Fruit fly (Drosophila melanogaster) whole organism, embryonic: ENCODE results near the gene IntS14.
A peak's percentile ranks its signal among the peaks of the same experiment; 100 is the strongest.

Experiments
- Ada2b ChIP-seq: fragments of 200-800 bp; sonication (Bioruptor generic); IDR thresholded peaks from 2 replicates; pipeline ENCODE4 v1.3.6; 2022; ENCODE audit warnings: missing biosample characterization, missing genetic modification characterization
- B-H1 ChIP-seq: fragments of 200-800 bp; sonication (Bioruptor generic); IDR thresholded peaks from 3 replicates; pipeline ENCODE4 v1.3.6; 2022; ENCODE audit warnings: missing biosample characterization, missing genetic modification characterization
- CG11093 ChIP-seq: fragments of 200-800 bp; sonication (Bioruptor generic); IDR thresholded peaks from 3 replicates; pipeline ENCODE4 v1.3.6; 2022; ENCODE audit warnings: missing biosample characterization, missing genetic modification characterization
- CG11247 ChIP-seq: fragments of 200-800 bp; sonication (Bioruptor generic); IDR thresholded peaks from 2 replicates; pipeline ENCODE4 v1.3.6; 2022; ENCODE audit warnings: missing biosample characterization, missing genetic modification characterization
- CG11504 ChIP-seq: fragments of 200-800 bp; sonication (Bioruptor generic); optimal IDR thresholded peaks from 3 replicates; lab custom pipeline; 2019; ENCODE audit warnings: missing biosample characterization, mild to moderate bottlenecking, missing genetic modification characterization, moderate library complexity
- CG1233 ChIP-seq: fragments of 200-800 bp; sonication (Bioruptor generic); optimal IDR thresholded peaks from 4 replicates; lab custom pipeline; 2018; ENCODE audit warnings: missing biosample characterization, mild to moderate bottlenecking, missing genetic modification characterization
- CG14710 ChIP-seq: fragments of 200-800 bp; sonication (Bioruptor generic); optimal IDR thresholded peaks from 3 replicates; lab custom pipeline; 2019; ENCODE audit warnings: missing biosample characterization, mild to moderate bottlenecking, missing genetic modification characterization, moderate library complexity
- CG1529 ChIP-seq: fragments of 200-800 bp; sonication (Bioruptor generic); optimal IDR thresholded peaks from 3 replicates; lab custom pipeline; 2018; ENCODE audit warnings: missing biosample characterization, missing genetic modification characterization
- CG15514 ChIP-seq: fragments of 200-800 bp; sonication (Bioruptor generic); optimal IDR thresholded peaks from 3 replicates; lab custom pipeline; 2017; ENCODE audit warnings: missing biosample characterization, missing genetic modification characterization, mild to moderate bottlenecking, moderate library complexity, missing genetic modification reagents
- CG1603 ChIP-seq: fragments of 200-800 bp; sonication (Bioruptor generic); optimal IDR thresholded peaks from 2 replicates; lab custom pipeline; 2019; ENCODE audit warnings: missing biosample characterization, mild to moderate bottlenecking, missing genetic modification characterization, moderate library complexity
- CG2202 ChIP-seq: fragments of 200-800 bp; sonication (Bioruptor generic); optimal IDR thresholded peaks from 2 replicates; lab custom pipeline; 2018; ENCODE audit warnings: missing biosample characterization, mild to moderate bottlenecking, missing genetic modification characterization
- CG30403 ChIP-seq: fragments of 200-800 bp; sonication (Bioruptor generic); optimal IDR thresholded peaks from 3 replicates; lab custom pipeline; 2016; ENCODE audit warnings: missing biosample characterization, missing genetic modification characterization
- CG31388 ChIP-seq: fragments of 200-800 bp; sonication (Bioruptor generic); optimal IDR thresholded peaks from 2 replicates; lab custom pipeline; 2016; ENCODE audit warnings: missing biosample characterization, missing genetic modification characterization
- CG32767 ChIP-seq: fragments of 200-800 bp; sonication (Bioruptor generic); IDR thresholded peaks from 2 replicates; pipeline ENCODE4 v1.3.6; 2022; ENCODE audit warnings: missing biosample characterization, missing genetic modification characterization
- CG33557 ChIP-seq: fragments of 200-800 bp; sonication (Bioruptor generic); optimal IDR thresholded peaks from 2 replicates; lab custom pipeline; 2019; ENCODE audit warnings: missing biosample characterization, mild to moderate bottlenecking, missing genetic modification characterization, moderate library complexity
- CG34224 ChIP-seq: fragments of 200-800 bp; sonication (Bioruptor generic); IDR thresholded peaks from 3 replicates; pipeline ENCODE4 v1.3.6; 2022; ENCODE audit warnings: missing biosample characterization, missing genetic modification characterization; ENCODE audit not compliant: partially characterized antibody
- CG34422 ChIP-seq: fragments of 200-800 bp; sonication (Bioruptor generic); IDR thresholded peaks from 3 replicates; pipeline ENCODE4 v1.3.6; 2022; ENCODE audit warnings: missing biosample characterization, missing genetic modification characterization
- CG6689 ChIP-seq: fragments of 200-800 bp; sonication (Bioruptor generic); IDR thresholded peaks from 2 replicates; pipeline ENCODE4 v1.3.6; 2022; ENCODE audit warnings: missing biosample characterization, missing genetic modification characterization
- CG6854 ChIP-seq: fragments of 200-800 bp; sonication (Bioruptor generic); optimal IDR thresholded peaks from 3 replicates; lab custom pipeline; 2017; ENCODE audit warnings: missing biosample characterization, mild to moderate bottlenecking, missing genetic modification characterization
- CG7928 ChIP-seq: fragments of 200-800 bp; sonication (Bioruptor generic); optimal IDR thresholded peaks from 2 replicates; lab custom pipeline; 2017; ENCODE audit warnings: missing biosample characterization, mild to moderate bottlenecking, missing genetic modification characterization
- CG9609 ChIP-seq: fragments of 200-800 bp; sonication (Bioruptor generic); optimal IDR thresholded peaks from 3 replicates; lab custom pipeline; 2016; ENCODE audit warnings: missing biosample characterization, missing genetic modification characterization
- CrebB ChIP-seq: fragments of 200-800 bp; sonication (Bioruptor generic); optimal IDR thresholded peaks from 3 replicates; lab custom pipeline; 2018; ENCODE audit warnings: missing biosample characterization, mild to moderate bottlenecking, missing genetic modification characterization
- Deaf1 ChIP-seq: fragments of 200-800 bp; optimal IDR thresholded peaks from 3 replicates; lab custom pipeline; 2019; ENCODE audit warnings: missing biosample characterization, mild to moderate bottlenecking, missing genetic modification characterization, moderate library complexity
- Dek ChIP-seq: fragments of 200-800 bp; sonication (Bioruptor generic); optimal IDR thresholded peaks from 3 replicates; lab custom pipeline; 2019; ENCODE audit warnings: missing biosample characterization, mild to moderate bottlenecking, missing genetic modification characterization, moderate library complexity
- ERR ChIP-seq: fragments of 200-800 bp; sonication (Bioruptor generic); optimal IDR thresholded peaks from 2 replicates; lab custom pipeline; 2016; ENCODE audit warnings: missing biosample characterization, missing genetic modification characterization
- H15 ChIP-seq: fragments of 200-800 bp; sonication (Bioruptor generic); IDR thresholded peaks from 3 replicates; pipeline ENCODE4 v1.3.6; 2022; ENCODE audit warnings: missing biosample characterization, missing genetic modification characterization
- Hey ChIP-seq: fragments of 200-800 bp; sonication (Bioruptor generic); optimal IDR thresholded peaks from 3 replicates; lab custom pipeline; 2018; ENCODE audit warnings: missing biosample characterization, mild to moderate bottlenecking, missing genetic modification characterization
- Nf-YA ChIP-seq: fragments of 200-800 bp; sonication (Bioruptor generic); IDR thresholded peaks from 2 replicates; pipeline ENCODE4 v1.3.6; 2022; ENCODE audit warnings: missing biosample characterization, missing genetic modification characterization
- Rx ChIP-seq: fragments of 200-800 bp; sonication (Bioruptor generic); IDR thresholded peaks from 2 replicates; pipeline ENCODE4 v1.3.6; 2022; ENCODE audit warnings: missing biosample characterization, missing genetic modification characterization
- TFAM ChIP-seq: fragments of 200-800 bp; sonication (Bioruptor generic); optimal IDR thresholded peaks from 2 replicates; lab custom pipeline; 2017; ENCODE audit warnings: missing biosample characterization, missing genetic modification characterization, inconsistent platforms
- amos ChIP-seq: fragments of 200-800 bp; sonication (Bioruptor generic); IDR thresholded peaks from 2 replicates; pipeline ENCODE4 v1.3.6; 2022; ENCODE audit warnings: missing biosample characterization, missing genetic modification characterization; ENCODE audit not compliant: partially characterized antibody
- bsh ChIP-seq, 2 experiments: fragments of 200-800 bp; sonication (Bioruptor generic); optimal IDR thresholded peaks; 2 replicates each; lab custom pipeline; 2017 to 2018; ENCODE audit warnings: mild to moderate bottlenecking in 2 of 2, missing biosample characterization in 2 of 2, missing genetic modification characterization in 2 of 2, moderate library complexity in 1 of 2
- chif ChIP-seq, 2 experiments: fragments of 200-800 bp; sonication (Bioruptor generic); optimal IDR thresholded peaks; 3 replicates each; lab custom pipeline; 2016; ENCODE audit warnings: missing biosample characterization in 2 of 2, missing genetic modification characterization in 2 of 2
- da ChIP-seq: fragments of 200-800 bp; sonication (Bioruptor generic); optimal IDR thresholded peaks from 2 replicates; lab custom pipeline; 2016; ENCODE audit warnings: missing biosample characterization, missing genetic modification characterization
- dmrt99B ChIP-seq: fragments of 200-800 bp; sonication (Bioruptor generic); optimal IDR thresholded peaks from 2 replicates; lab custom pipeline; 2018; ENCODE audit warnings: missing biosample characterization, mild to moderate bottlenecking, missing genetic modification characterization, moderate library complexity
- gce ChIP-seq: fragments of 200-800 bp; sonication (Bioruptor generic); IDR thresholded peaks from 3 replicates; pipeline ENCODE4 v1.3.6; 2022; ENCODE audit warnings: missing biosample characterization, missing genetic modification characterization
- gcm2 ChIP-seq: fragments of 200-800 bp; sonication (Bioruptor generic); optimal IDR thresholded peaks from 2 replicates; lab custom pipeline; 2016; ENCODE audit warnings: missing biosample characterization, missing genetic modification characterization
- gro ChIP-seq: fragments of 200-800 bp; sonication (Bioruptor generic); optimal IDR thresholded peaks from 2 replicates; lab custom pipeline; 2016; ENCODE audit warnings: missing biosample characterization, missing genetic modification characterization
- jing ChIP-seq: fragments of 200-800 bp; sonication (Bioruptor generic); optimal IDR thresholded peaks from 2 replicates; lab custom pipeline; 2018; ENCODE audit warnings: missing biosample characterization, mild to moderate bottlenecking, missing genetic modification characterization
- lov ChIP-seq, 2 experiments: fragments of 200-800 bp in 1 of 2; fragments of >200 bp in 1 of 2; sonication (Bioruptor generic) in 1 of 2; IDR thresholded peaks in 1 of 2; optimal IDR thresholded peaks in 1 of 2; 2 replicates in 1 of 2; 3 replicates in 1 of 2; pipeline versions ENCODE4 v1.3.6 to Lab custom; 2017 to 2022; ENCODE audit warnings: missing biosample characterization in 1 of 2, missing genetic modification characterization in 1 of 2
- luna ChIP-seq: fragments of 200-800 bp; sonication (Bioruptor generic); optimal IDR thresholded peaks from 2 replicates; lab custom pipeline; 2016; ENCODE audit warnings: missing biosample characterization, missing genetic modification characterization
- nmo ChIP-seq: fragments of 200-800 bp; sonication (Bioruptor generic); optimal IDR thresholded peaks from 2 replicates; lab custom pipeline; 2018; ENCODE audit warnings: missing biosample characterization, mild to moderate bottlenecking, missing genetic modification characterization, moderate library complexity
- prd ChIP-seq, 3 experiments: fragments of >200 bp in 2 of 3; fragments of 200-800 bp in 1 of 3; sonication (Bioruptor generic) in 1 of 3; optimal IDR thresholded peaks in 2 of 3; IDR thresholded peaks in 1 of 3; 2 replicates in 2 of 3; 3 replicates in 1 of 3; pipeline versions ENCODE4 v1.3.6 to Lab custom; 2017 to 2022; ENCODE audit warnings: missing biosample characterization in 1 of 3, missing genetic modification characterization in 1 of 3
- salm ChIP-seq: fragments of 200-800 bp; sonication (Bioruptor generic); optimal IDR thresholded peaks from 2 replicates; lab custom pipeline; 2018; ENCODE audit warnings: missing biosample characterization, mild to moderate bottlenecking, missing genetic modification characterization
- sc ChIP-seq, 3 experiments: fragments of >200 bp in 2 of 3; fragments of 200-800 bp in 1 of 3; sonication (Bioruptor generic) in 1 of 3; optimal IDR thresholded peaks; 2 replicates in 2 of 3; 3 replicates in 1 of 3; lab custom pipeline; 2017; ENCODE audit warnings: mild to moderate bottlenecking in 1 of 3, missing biosample characterization in 1 of 3, missing genetic modification characterization in 1 of 3, missing genetic modification reagents in 1 of 3
- slp2 ChIP-seq: fragments of 200-800 bp; sonication (Bioruptor generic); optimal IDR thresholded peaks from 2 replicates; lab custom pipeline; 2016; ENCODE audit warnings: missing biosample characterization, missing genetic modification characterization
- trem ChIP-seq: fragments of 200-800 bp; optimal IDR thresholded peaks from 3 replicates; lab custom pipeline; 2019; ENCODE audit warnings: missing biosample characterization, mild to moderate bottlenecking, missing genetic modification characterization, moderate library complexity
- yki ChIP-seq: fragments of >200 bp; optimal IDR thresholded peaks from 3 replicates; lab custom pipeline; 2018
- zen ChIP-seq: fragments of 200-800 bp; sonication (Bioruptor generic); optimal IDR thresholded peaks from 3 replicates; lab custom pipeline; 2018; ENCODE audit warnings: missing biosample characterization, mild to moderate bottlenecking, missing genetic modification characterization, moderate library complexity

Gene IntS14

dm6 chr2L:1172704-1173107 is 8.5 kb downstream of the IntS14 start, which contains the start of the genes Charon and CG4887 (continued):
- no peak for TF ChIP-seq prd (optimal IDR thresholded peaks at IDR 0.05; lab: Kevin White, UChicago)
- peak; percentile 89 for TF ChIP-seq prd (GFP tag; IDR thresholded peaks at IDR 0.05; lab: Robert Waterston, UW)
- peak; percentile 49 for TF ChIP-seq salm (tag; lab: Kevin White, UChicago)
- peak; percentile 48 for TF ChIP-seq amos (GFP tag; lab: Robert Waterston, UW)
- TF ChIP-seq CG1529, result no peak
- peak; percentile 65 for TF ChIP-seq Ada2b (GFP tag; lab: Robert Waterston, UW)
- peak; percentile 52 for TF ChIP-seq CrebB
- TF ChIP-seq TFAM (GFP tag; lab: Kevin White, UChicago), result peak; percentile 8
- peak; percentile 75 to 84 for TF ChIP-seq chif (GFP tag; optimal IDR thresholded peaks at IDR 0.05; lab: Kevin White, UChicago)
- TF ChIP-seq jing, result no peak
- TF ChIP-seq dmrt99B, result no peak
- peak; percentile 70; the same call in 2 of the 3 replicates for TF ChIP-seq CG11093
- peak; percentile 75 for TF ChIP-seq slp2 (GFP tag; lab: Kevin White, UChicago)
- TF ChIP-seq bsh (GFP tag; optimal IDR thresholded peaks at IDR 0.05; lab: Kevin White, UChicago), result peak in 1 of 2 experiments; percentile 79
- peak; percentile 48; the same call in 2 of the 3 replicates for TF ChIP-seq CG34224
- peak; percentile 35; the same call in 1 of the 3 replicates for TF ChIP-seq B-H1 (GFP tag; lab: Robert Waterston, UW)
- no peak for TF ChIP-seq CG1603 (tag; lab: Kevin White, UChicago)
- peak; percentile 92 for TF ChIP-seq CG30403
- TF ChIP-seq ERR (GFP tag; lab: Kevin White, UChicago), result peak; percentile 67
- peak; percentile 49; the same call in 1 of the 2 replicates for TF ChIP-seq CG32767 (GFP tag; lab: Robert Waterston, UW)
- no peak for TF ChIP-seq yki (lab: Kevin White, UChicago)
- peak; percentile 84 for TF ChIP-seq CG9609 (GFP tag; lab: Kevin White, UChicago)
- peak; percentile 44 for TF ChIP-seq Deaf1
- TF ChIP-seq da, result peak; percentile 40
- peak; percentile 5 for TF ChIP-seq CG6854 (GFP tag; lab: Kevin White, UChicago)
- TF ChIP-seq Hey (tag; lab: Kevin White, UChicago), result no peak
- peak; percentile 77 for TF ChIP-seq CG6689 (GFP tag; lab: Robert Waterston, UW)
- peak; percentile 61 for TF ChIP-seq Rx
- peak; percentile 71 for TF ChIP-seq trem (tag; lab: Kevin White, UChicago)
- peak; percentile 55; the same call in 1 of the 3 replicates for TF ChIP-seq gce
- TF ChIP-seq lov (optimal IDR thresholded peaks at IDR 0.05; lab: Kevin White, UChicago), result no peak
- TF ChIP-seq lov (GFP tag; IDR thresholded peaks at IDR 0.05; lab: Robert Waterston, UW), result peak; percentile 49; the same call in 1 of the 3 replicates
- TF ChIP-seq nmo (GFP tag; lab: Kevin White, UChicago), result peak; percentile 89
- TF ChIP-seq CG14710 (tag; lab: Kevin White, UChicago), result peak; percentile 86
- TF ChIP-seq gro, result peak; percentile 83
- peak; percentile 82 for TF ChIP-seq CG33557
- TF ChIP-seq CG1233 (GFP tag; lab: Kevin White, UChicago), result peak; percentile 76
- peak; percentile 53 for TF ChIP-seq CG7928 (GFP tag; lab: Kevin White, UChicago)
- peak; percentile 61 for TF ChIP-seq gcm2 (GFP tag; lab: Kevin White, UChicago)
- peak; percentile 72; the same call in 1 of the 3 replicates for TF ChIP-seq H15 (GFP tag; lab: Robert Waterston, UW)
- TF ChIP-seq Dek (tag; lab: Kevin White, UChicago), result peak; percentile 71
- TF ChIP-seq Nf-YA (GFP tag; lab: Robert Waterston, UW), result peak; percentile 52; the same call in 1 of the 2 replicates
- no peak for TF ChIP-seq sc (optimal IDR thresholded peaks at IDR 0.05; lab: Kevin White, UChicago)
- TF ChIP-seq sc (GFP tag; optimal IDR thresholded peaks at IDR 0.05; lab: Kevin White, UChicago), result no peak
- peak; percentile 57 for TF ChIP-seq CG31388 (GFP tag; lab: Kevin White, UChicago)
- TF ChIP-seq luna (GFP tag; lab: Kevin White, UChicago), result peak; percentile 55
- TF ChIP-seq CG11504 (tag; lab: Kevin White, UChicago), result no peak
- peak; percentile 51 for TF ChIP-seq CG2202
- peak; percentile 88 for TF ChIP-seq CG34422 (GFP tag; lab: Robert Waterston, UW)
- peak; percentile 68 for TF ChIP-seq zen (tag; lab: Kevin White, UChicago)
- TF ChIP-seq CG15514, result peak; percentile 79
- peak; percentile 79 for TF ChIP-seq CG11247 (GFP tag; lab: Robert Waterston, UW)
